Fruit fly (Drosophila melanogaster) whole organism, embryonic: ENCODE measurements around the gene CG4020.

ENCODE experiments used
- CG1024 ChIP-seq: fragments of 200-800 bp; sonication (Bioruptor generic); IDR thresholded peaks from 2 replicates; pipeline ENCODE4 v1.3.6; 2022; ENCODE audit warnings: missing biosample characterization, missing genetic modification characterization
- CG10267 ChIP-seq: fragments of 200-800 bp; sonication (Bioruptor generic); optimal IDR thresholded peaks from 2 replicates; lab custom pipeline; 2018; ENCODE audit warnings: missing biosample characterization, mild to moderate bottlenecking, missing genetic modification characterization, moderate library complexity
- CG12659 ChIP-seq: fragments of 200-800 bp; sonication (Bioruptor generic); optimal IDR thresholded peaks from 3 replicates; lab custom pipeline; 2017; ENCODE audit warnings: mild to moderate bottlenecking, missing biosample characterization, missing genetic modification reagents, missing genetic modification characterization
- CG14014 ChIP-seq: fragments of 200-800 bp; sonication (Bioruptor generic); IDR thresholded peaks from 2 replicates; pipeline ENCODE4 v1.3.6; 2022; ENCODE audit warnings: missing biosample characterization, missing genetic modification characterization
- CG14710 ChIP-seq: fragments of 200-800 bp; sonication (Bioruptor generic); optimal IDR thresholded peaks from 3 replicates; lab custom pipeline; 2019; ENCODE audit warnings: missing biosample characterization, mild to moderate bottlenecking, missing genetic modification characterization, moderate library complexity
- CG15514 ChIP-seq: fragments of 200-800 bp; sonication (Bioruptor generic); optimal IDR thresholded peaks from 3 replicates; lab custom pipeline; 2017; ENCODE audit warnings: missing biosample characterization, missing genetic modification characterization, mild to moderate bottlenecking, moderate library complexity, missing genetic modification reagents
- CG2120 ChIP-seq: fragments of 200-800 bp; sonication (Bioruptor generic); optimal IDR thresholded peaks from 3 replicates; lab custom pipeline; 2016; ENCODE audit warnings: missing biosample characterization, missing genetic modification characterization
- CG2875 ChIP-seq: fragments of 200-800 bp; sonication (Bioruptor generic); optimal IDR thresholded peaks from 2 replicates; lab custom pipeline; 2017; ENCODE audit warnings: missing biosample characterization, mild to moderate bottlenecking, missing genetic modification characterization, missing genetic modification reagents
- CG34376 ChIP-seq: fragments of 200-800 bp; sonication (Bioruptor generic); optimal IDR thresholded peaks from 2 replicates; lab custom pipeline; 2018; ENCODE audit warnings: missing biosample characterization, mild to moderate bottlenecking, missing genetic modification characterization
- CG4328 ChIP-seq: fragments of 200-800 bp; sonication (Bioruptor generic); optimal IDR thresholded peaks from 3 replicates; lab custom pipeline; 2017; ENCODE audit warnings: missing biosample characterization, missing genetic modification reagents, missing genetic modification characterization
- CG4424 ChIP-seq: fragments of 200-800 bp; sonication (Bioruptor generic); optimal IDR thresholded peaks from 3 replicates; lab custom pipeline; 2016; ENCODE audit warnings: missing biosample characterization, missing genetic modification characterization
- CG4617 ChIP-seq: fragments of 200-800 bp; sonication (Bioruptor generic); optimal IDR thresholded peaks from 3 replicates; lab custom pipeline; 2016; ENCODE audit warnings: missing biosample characterization, missing genetic modification characterization, borderline replicate concordance
- CG4820 ChIP-seq: fragments of 200-800 bp; sonication (Bioruptor generic); optimal IDR thresholded peaks from 3 replicates; lab custom pipeline; 2016; ENCODE audit warnings: missing biosample characterization, missing genetic modification characterization
- CG9817 ChIP-seq: fragments of 200-800 bp; sonication (Bioruptor generic); optimal IDR thresholded peaks from 2 replicates; lab custom pipeline; 2018; ENCODE audit warnings: missing biosample characterization, mild to moderate bottlenecking, missing genetic modification characterization, moderate library complexity
- CG9932 ChIP-seq: fragments of 200-800 bp; sonication (Bioruptor generic); IDR thresholded peaks from 2 replicates; pipeline ENCODE4 v1.3.6; 2022; ENCODE audit warnings: missing biosample characterization, missing genetic modification characterization
- Chrac-16 ChIP-seq: fragments of 200-800 bp; sonication (Bioruptor generic); optimal IDR thresholded peaks from 3 replicates; lab custom pipeline; 2016; ENCODE audit warnings: missing biosample characterization, missing genetic modification characterization
- Dfd ChIP-seq, 2 experiments: fragments of >200 bp; optimal IDR thresholded peaks; 2 replicates each; lab custom pipeline; 2017; ENCODE audit warnings: missing biosample characterization in 2 of 2, missing genetic modification characterization in 2 of 2
- Eip74EF ChIP-seq, 2 experiments: fragments of 200-800 bp in 1 of 2; fragments of >200 bp in 1 of 2; sonication (Bioruptor generic) in 1 of 2; optimal IDR thresholded peaks; 2 replicates each; lab custom pipeline; 2017 to 2019; ENCODE audit warnings: missing biosample characterization in 2 of 2, missing genetic modification characterization in 2 of 2, mild to moderate bottlenecking in 1 of 2, moderate library complexity in 1 of 2
- Ets97D ChIP-seq: fragments of 200-800 bp; sonication (Bioruptor generic); optimal IDR thresholded peaks from 3 replicates; lab custom pipeline; 2016; ENCODE audit warnings: missing biosample characterization, missing genetic modification characterization
- HLH54F ChIP-seq: fragments of 200-800 bp; sonication (Bioruptor generic); optimal IDR thresholded peaks from 3 replicates; lab custom pipeline; 2016; ENCODE audit warnings: missing biosample characterization, missing genetic modification characterization
- Hmr ChIP-seq: fragments of 200-800 bp; sonication (Bioruptor generic); optimal IDR thresholded peaks from 3 replicates; lab custom pipeline; 2017; ENCODE audit warnings: mild to moderate bottlenecking, missing biosample characterization, missing genetic modification reagents, missing genetic modification characterization
- Hr3 ChIP-seq: fragments of 200-800 bp; sonication (Bioruptor generic); optimal IDR thresholded peaks from 3 replicates; lab custom pipeline; 2016; ENCODE audit warnings: missing biosample characterization, missing genetic modification characterization
- Lhr ChIP-seq: fragments of 200-800 bp; sonication (Bioruptor generic); optimal IDR thresholded peaks from 3 replicates; lab custom pipeline; 2017; ENCODE audit warnings: mild to moderate bottlenecking, missing biosample characterization, missing genetic modification reagents, missing genetic modification characterization
- MTF-1 ChIP-seq: fragments of 200-800 bp; sonication (Bioruptor generic); optimal IDR thresholded peaks from 2 replicates; lab custom pipeline; 2018; ENCODE audit warnings: missing biosample characterization, mild to moderate bottlenecking, missing genetic modification characterization, borderline replicate concordance
- Meics ChIP-seq: fragments of 200-800 bp; sonication (Bioruptor generic); optimal IDR thresholded peaks from 2 replicates; lab custom pipeline; 2017; ENCODE audit warnings: missing biosample characterization, mild to moderate bottlenecking, missing genetic modification characterization
- Mes4 ChIP-seq: fragments of 200-800 bp; sonication (Bioruptor generic); optimal IDR thresholded peaks from 2 replicates; lab custom pipeline; 2016; ENCODE audit warnings: missing biosample characterization, missing genetic modification characterization
- Mrtf ChIP-seq: fragments of 200-800 bp; sonication (Bioruptor generic); IDR thresholded peaks from 3 replicates; pipeline ENCODE4 v1.3.6; 2022; ENCODE audit warnings: missing biosample characterization, missing genetic modification characterization
- Nf-YC ChIP-seq: fragments of 200-800 bp; optimal IDR thresholded peaks from 3 replicates; lab custom pipeline; 2019; ENCODE audit warnings: missing biosample characterization, mild to moderate bottlenecking, missing genetic modification characterization, moderate library complexity
- PHDP ChIP-seq: fragments of 200-800 bp; sonication (Bioruptor generic); optimal IDR thresholded peaks from 3 replicates; lab custom pipeline; 2018; ENCODE audit warnings: missing biosample characterization, mild to moderate bottlenecking, missing genetic modification characterization, moderate library complexity
- Pdp1 ChIP-seq, 2 experiments: fragments of 200-800 bp; sonication (Bioruptor generic); optimal IDR thresholded peaks; 3 replicates each; lab custom pipeline; 2016; ENCODE audit warnings: missing biosample characterization in 2 of 2, missing genetic modification characterization in 2 of 2, mild to moderate bottlenecking in 1 of 2, moderate library complexity in 1 of 2
- Ptx1 ChIP-seq: fragments of 200-800 bp; sonication (Bioruptor generic); IDR thresholded peaks from 2 replicates; pipeline ENCODE4 v1.3.6; 2022; ENCODE audit warnings: missing biosample characterization, missing genetic modification characterization
- Sox100B ChIP-seq: fragments of 200-800 bp; sonication (Bioruptor generic); optimal IDR thresholded peaks from 3 replicates; lab custom pipeline; 2018; ENCODE audit warnings: missing biosample characterization, mild to moderate bottlenecking, missing genetic modification characterization
- Xbp1 ChIP-seq: fragments of 200-800 bp; sonication (Bioruptor generic); optimal IDR thresholded peaks from 3 replicates; lab custom pipeline; 2016; ENCODE audit warnings: missing biosample characterization, mild to moderate bottlenecking, missing genetic modification characterization
- bigmax ChIP-seq: fragments of 200-800 bp; sonication (Bioruptor generic); optimal IDR thresholded peaks from 2 replicates; lab custom pipeline; 2018; ENCODE audit warnings: missing biosample characterization, mild to moderate bottlenecking, missing genetic modification characterization
- cas ChIP-seq: fragments of 200-800 bp; sonication (Bioruptor generic); IDR thresholded peaks from 2 replicates; pipeline ENCODE4 v1.3.6; 2022; ENCODE audit warnings: missing biosample characterization, missing genetic modification characterization
- dmrt11E ChIP-seq: fragments of 200-800 bp; sonication (Bioruptor generic); optimal IDR thresholded peaks from 3 replicates; lab custom pipeline; 2018; ENCODE audit warnings: missing biosample characterization, mild to moderate bottlenecking, missing genetic modification characterization, moderate library complexity
- ewg ChIP-seq: fragments of 200-800 bp; sonication (Bioruptor generic); optimal IDR thresholded peaks from 3 replicates; lab custom pipeline; 2017; ENCODE audit warnings: mild to moderate bottlenecking, missing biosample characterization, missing genetic modification reagents, missing genetic modification characterization
- fd96Cb ChIP-seq: fragments of 200-800 bp; sonication (Bioruptor generic); optimal IDR thresholded peaks from 2 replicates; lab custom pipeline; 2018; ENCODE audit warnings: missing biosample characterization, mild to moderate bottlenecking, missing genetic modification characterization, moderate library complexity
- insv ChIP-seq, 2 experiments: fragments of 200-800 bp; sonication (Bioruptor generic); optimal IDR thresholded peaks; 3 replicates each; lab custom pipeline; 2016 to 2018; ENCODE audit warnings: missing biosample characterization in 2 of 2, missing genetic modification characterization in 2 of 2
- ken ChIP-seq: fragments of 200-800 bp; sonication (Bioruptor generic); IDR thresholded peaks from 3 replicates; pipeline ENCODE4 v1.3.6; 2022; ENCODE audit warnings: missing biosample characterization, missing genetic modification characterization
- pb ChIP-seq: fragments of 200-800 bp; sonication (Bioruptor generic); optimal IDR thresholded peaks from 3 replicates; lab custom pipeline; 2016; ENCODE audit warnings: missing biosample characterization, missing genetic modification characterization
- phol ChIP-seq: fragments of 200-800 bp; sonication (Bioruptor generic); optimal IDR thresholded peaks from 3 replicates; lab custom pipeline; 2018; ENCODE audit warnings: missing biosample characterization, mild to moderate bottlenecking, missing genetic modification characterization, moderate library complexity
- pum ChIP-seq: fragments of 200-800 bp; sonication (Bioruptor generic); optimal IDR thresholded peaks from 2 replicates; lab custom pipeline; 2016; ENCODE audit warnings: missing biosample characterization, missing genetic modification characterization
- rib ChIP-seq: fragments of 200-800 bp; sonication (Bioruptor generic); IDR thresholded peaks from 2 replicates; pipeline ENCODE4 v1.3.6; 2022; ENCODE audit warnings: missing biosample characterization, missing genetic modification characterization
- scrt ChIP-seq: fragments of 200-800 bp; sonication (Bioruptor generic); optimal IDR thresholded peaks from 2 replicates; lab custom pipeline; 2018; ENCODE audit warnings: missing biosample characterization, mild to moderate bottlenecking, missing genetic modification characterization, moderate library complexity
- sd ChIP-seq: fragments of 200-800 bp; sonication (Bioruptor generic); optimal IDR thresholded peaks from 3 replicates; lab custom pipeline; 2018; ENCODE audit warnings: missing biosample characterization, mild to moderate bottlenecking, missing genetic modification characterization, moderate library complexity
- shn ChIP-seq: fragments of 200-800 bp; sonication (Bioruptor generic); optimal IDR thresholded peaks from 3 replicates; lab custom pipeline; 2016; ENCODE audit warnings: missing biosample characterization, missing genetic modification characterization
- sob ChIP-seq: fragments of 200-800 bp; sonication (Bioruptor generic); IDR thresholded peaks from 2 replicates; pipeline ENCODE4 v1.3.6; 2022; ENCODE audit warnings: missing biosample characterization, missing genetic modification characterization
- twi ChIP-seq: fragments of 200-800 bp; optimal IDR thresholded peaks from 2 replicates; lab custom pipeline; 2019; ENCODE audit warnings: missing biosample characterization, mild to moderate bottlenecking, missing genetic modification characterization, moderate library complexity
- zfh1 ChIP-seq: fragments of 200-800 bp; sonication (Bioruptor generic); IDR thresholded peaks from 3 replicates; pipeline ENCODE4 v1.3.6; 2022; ENCODE audit warnings: missing biosample characterization, missing genetic modification characterization

CG4020 gene

dm6 chrX:5883394-5883793 lies 22.2 kb upstream of the CG4020 start (continued):
- peak; percentile 15 for TF ChIP-seq CG34376 (GFP tag; lab: Kevin White, UChicago)
- peak; percentile 57 for TF ChIP-seq sob (GFP tag; lab: Robert Waterston, UW)
- peak; percentile 57; the same call in 2 of the 3 replicates for TF ChIP-seq ken (GFP tag; lab: Robert Waterston, UW)
- peak; percentile 6 for TF ChIP-seq dmrt11E (tag; lab: Kevin White, UChicago)
- peak; percentile 64 for TF ChIP-seq CG15514 (GFP tag; lab: Kevin White, UChicago)
- TF ChIP-seq Mes4 (GFP tag; lab: Kevin White, UChicago), result peak; percentile 25
- TF ChIP-seq insv (GFP tag; optimal IDR thresholded peaks at IDR 0.05; lab: Kevin White, UChicago), result peak in 1 of 2 experiments; percentile 59
- TF ChIP-seq rib (GFP tag; lab: Robert Waterston, UW), result 0 out of 2 replicates have a peak, but pooled peaks have one; percentile 30
- TF ChIP-seq twi (tag; lab: Kevin White, UChicago), result peak; percentile 8
- peak; percentile 23 for TF ChIP-seq CG4617 (GFP tag; lab: Kevin White, UChicago)
- no peak for TF ChIP-seq cas
- no peak for TF ChIP-seq Eip74EF (GFP tag; optimal IDR thresholded peaks at IDR 0.05; lab: Kevin White, UChicago)
- peak; percentile 31 for TF ChIP-seq pum (GFP tag; lab: Kevin White, UChicago)
- TF ChIP-seq CG10267 (tag; lab: Kevin White, UChicago), result peak; percentile 47
- peak; percentile 33 for TF ChIP-seq Nf-YC (tag; lab: Kevin White, UChicago)
- TF ChIP-seq Chrac-16 (GFP tag; lab: Kevin White, UChicago), result peak; percentile 60
- peak; percentile 25 for TF ChIP-seq CG9817 (tag; lab: Kevin White, UChicago)
- peak; percentile 62 for TF ChIP-seq Ets97D (GFP tag; lab: Kevin White, UChicago)
- peak; percentile 46 for TF ChIP-seq Meics (GFP tag; lab: Kevin White, UChicago)
- peak; percentile 50 for TF ChIP-seq CG2120 (GFP tag; lab: Kevin White, UChicago)
- peak; percentile 19 for TF ChIP-seq CG4820 (GFP tag; lab: Kevin White, UChicago)
- peak; percentile 15 for TF ChIP-seq Hr3 (GFP tag; lab: Kevin White, UChicago)
- TF ChIP-seq fd96Cb, result no peak
- peak; percentile 20 for TF ChIP-seq ewg (GFP tag; lab: Kevin White, UChicago)
- TF ChIP-seq Lhr (GFP tag; lab: Kevin White, UChicago), result peak; percentile 82
- TF ChIP-seq Hmr (GFP tag; lab: Kevin White, UChicago), result peak; percentile 58
- TF ChIP-seq Mrtf (GFP tag; lab: Robert Waterston, UW), result no peak
- TF ChIP-seq CG2875 (GFP tag; lab: Kevin White, UChicago), result no peak
- peak; percentile 58 for TF ChIP-seq phol (tag; lab: Kevin White, UChicago)
- peak; percentile 83 for TF ChIP-seq sd (tag; lab: Kevin White, UChicago)
- TF ChIP-seq CG4424, result peak; percentile 8
- no peak for TF ChIP-seq CG1024 (GFP tag; lab: Robert Waterston, UW)
- peak; percentile 17 for TF ChIP-seq PHDP (tag; lab: Kevin White, UChicago)
- TF ChIP-seq shn (GFP tag; lab: Kevin White, UChicago), result peak; percentile 12
- TF ChIP-seq HLH54F (GFP tag; lab: Kevin White, UChicago), result peak; percentile 8
- peak; percentile 58; the same call in 1 of the 2 replicates for TF ChIP-seq CG9932 (GFP tag; lab: Robert Waterston, UW)
- TF ChIP-seq scrt (GFP tag; lab: Kevin White, UChicago), result peak; percentile 1
- peak; percentile 20 to 32 for TF ChIP-seq Pdp1 (GFP tag; optimal IDR thresholded peaks at IDR 0.05; lab: Kevin White, UChicago)
- TF ChIP-seq Ptx1, result peak; percentile 24; the same call in 1 of the 2 replicates
- TF ChIP-seq bigmax, result peak; percentile 3
- no peak for TF ChIP-seq Dfd (GFP tag; optimal IDR thresholded peaks at IDR 0.05; lab: Kevin White, UChicago)
- peak; percentile 34 for TF ChIP-seq CG14710 (tag; lab: Kevin White, UChicago)
- TF ChIP-seq CG4328 (GFP tag; lab: Kevin White, UChicago), result no peak
- TF ChIP-seq Xbp1 (GFP tag; lab: Kevin White, UChicago), result peak; percentile 66
- peak; percentile 56 for TF ChIP-seq MTF-1
- TF ChIP-seq CG14014 (GFP tag; lab: Robert Waterston, UW), result peak; percentile 21; the same call in 1 of the 2 replicates
- TF ChIP-seq zfh1, result peak; percentile 60; the same call in 2 of the 3 replicates
- TF ChIP-seq pb (GFP tag; lab: Kevin White, UChicago), result peak; percentile 13
- TF ChIP-seq Sox100B (GFP tag; lab: Kevin White, UChicago), result no peak
- TF ChIP-seq CG12659 (GFP tag; lab: Kevin White, UChicago), result peak; percentile 45
